Fruit fly (Drosophila melanogaster): ENCODE data around the gene CG32305.

CG32305 gene

dm6 chr3L:2282506-2282905 lies 34.1 kb downstream of the CG32305 start, which contains the start of gene MsR2:
Gene MsR2, plus strand, starts transcription at chr3L:2282883.
- TF ChIP-seq CG7101 (tag; optimal IDR thresholded peaks at IDR 0.05): no peak
- no peak for TF ChIP-seq CG7045 (GFP tag; optimal IDR thresholded peaks at IDR 0.05)
- TF ChIP-seq Clk (GFP tag; optimal IDR thresholded peaks at IDR 0.05): no peak
- no peak for TF ChIP-seq CG5204 (GFP tag; optimal IDR thresholded peaks at IDR 0.05)
- no peak for TF ChIP-seq CG14711 (tag; optimal IDR thresholded peaks at IDR 0.05)
- no peak for TF ChIP-seq Hr96 (GFP tag; optimal IDR thresholded peaks at IDR 0.05)
- no peak for TF ChIP-seq Mnt (GFP tag; optimal IDR thresholded peaks at IDR 0.05)
- no peak for TF ChIP-seq CG1620 (GFP tag; optimal IDR thresholded peaks at IDR 0.05)
- no peak for TF ChIP-seq CG11617 (GFP tag; optimal IDR thresholded peaks at IDR 0.05)
- no peak for TF ChIP-seq pad (GFP tag; optimal IDR thresholded peaks at IDR 0.05)
- TF ChIP-seq ovo (GFP tag; optimal IDR thresholded peaks at IDR 0.05): no peak
- no peak for TF ChIP-seq bab1 (GFP tag; optimal IDR thresholded peaks at IDR 0.05)
- TF ChIP-seq tj (GFP tag; optimal IDR thresholded peaks at IDR 0.05): no peak
- TF ChIP-seq kay (GFP tag; ENCODE audit: borderline replicate concordance): no peak
- no peak for TF ChIP-seq CG33017 (tag; optimal IDR thresholded peaks at IDR 0.05)
- TF ChIP-seq cnc (optimal IDR thresholded peaks at IDR 0.05): no peak
- no peak for TF ChIP-seq toe (GFP tag; optimal IDR thresholded peaks at IDR 0.05)
